Fruit fly (Drosophila melanogaster) whole organism, embryonic: ENCODE data around the gene unk.
A peak's percentile ranks its signal among the peaks of the same experiment; 100 is the strongest.

Experiments used
- CG12219 ChIP-seq: fragments of 200-800 bp; sonication (Bioruptor generic); optimal IDR thresholded peaks from 3 replicates; lab custom pipeline; 2018; ENCODE audit warnings: missing biosample characterization, mild to moderate bottlenecking, missing genetic modification characterization
- CG13624 ChIP-seq: fragments of 200-800 bp; sonication (Bioruptor generic); optimal IDR thresholded peaks from 2 replicates; lab custom pipeline; 2016; ENCODE audit warnings: missing biosample characterization, missing genetic modification characterization
- CG17385 ChIP-seq: fragments of 200-800 bp; sonication (Bioruptor generic); optimal IDR thresholded peaks from 3 replicates; lab custom pipeline; 2018; ENCODE audit warnings: missing biosample characterization, mild to moderate bottlenecking, missing genetic modification characterization
- CG18011 ChIP-seq: fragments of 200-800 bp; sonication (Bioruptor generic); optimal IDR thresholded peaks from 2 replicates; lab custom pipeline; 2017; ENCODE audit warnings: missing biosample characterization, missing genetic modification characterization, mild to moderate bottlenecking, moderate library complexity, missing genotype
- CG18764 ChIP-seq: fragments of 200-800 bp; sonication (Bioruptor generic); optimal IDR thresholded peaks from 3 replicates; lab custom pipeline; 2016; ENCODE audit warnings: missing biosample characterization, missing genetic modification characterization
- CG2116 ChIP-seq: fragments of 200-800 bp; sonication (Bioruptor generic); optimal IDR thresholded peaks from 3 replicates; lab custom pipeline; 2018; ENCODE audit warnings: missing biosample characterization, mild to moderate bottlenecking, missing genetic modification characterization
- CG6683 ChIP-seq: fragments of 200-800 bp; sonication (Bioruptor generic); optimal IDR thresholded peaks from 2 replicates; lab custom pipeline; 2017; ENCODE audit warnings: missing biosample characterization, mild to moderate bottlenecking, missing genetic modification characterization, missing genetic modification reagents
- CG7271 ChIP-seq: fragments of 200-800 bp; sonication (Bioruptor generic); optimal IDR thresholded peaks from 2 replicates; lab custom pipeline; 2018; ENCODE audit warnings: missing biosample characterization, mild to moderate bottlenecking, missing genetic modification characterization, moderate library complexity
- CG7556 ChIP-seq: fragments of 200-800 bp; sonication (Bioruptor generic); optimal IDR thresholded peaks from 2 replicates; lab custom pipeline; 2017; ENCODE audit warnings: missing biosample characterization, mild to moderate bottlenecking, missing genetic modification characterization
- CG8765 ChIP-seq: fragments of 200-800 bp; sonication (Bioruptor generic); IDR thresholded peaks from 2 replicates; pipeline ENCODE4 v1.3.6; 2022; ENCODE audit warnings: missing biosample characterization, missing genetic modification characterization
- CG9817 ChIP-seq: fragments of 200-800 bp; sonication (Bioruptor generic); optimal IDR thresholded peaks from 2 replicates; lab custom pipeline; 2018; ENCODE audit warnings: missing biosample characterization, mild to moderate bottlenecking, missing genetic modification characterization, moderate library complexity
- Chrac-16 ChIP-seq: fragments of 200-800 bp; sonication (Bioruptor generic); optimal IDR thresholded peaks from 3 replicates; lab custom pipeline; 2016; ENCODE audit warnings: missing biosample characterization, missing genetic modification characterization
- CrebB ChIP-seq: fragments of 200-800 bp; sonication (Bioruptor generic); optimal IDR thresholded peaks from 3 replicates; lab custom pipeline; 2018; ENCODE audit warnings: missing biosample characterization, mild to moderate bottlenecking, missing genetic modification characterization
- Dek ChIP-seq: fragments of 200-800 bp; sonication (Bioruptor generic); optimal IDR thresholded peaks from 3 replicates; lab custom pipeline; 2019; ENCODE audit warnings: missing biosample characterization, mild to moderate bottlenecking, missing genetic modification characterization, moderate library complexity
- Dip2 ChIP-seq: fragments of 200-800 bp; sonication (Bioruptor generic); IDR thresholded peaks from 2 replicates; pipeline ENCODE4 v1.3.6; 2022; ENCODE audit warnings: missing biosample characterization, missing genetic modification characterization
- Drgx ChIP-seq: fragments of 200-800 bp; sonication (Bioruptor generic); IDR thresholded peaks from 2 replicates; pipeline ENCODE4 v1.3.6; 2022; ENCODE audit warnings: missing biosample characterization, missing genetic modification characterization
- Fer3 ChIP-seq: fragments of 200-800 bp; sonication (Bioruptor generic); optimal IDR thresholded peaks from 2 replicates; lab custom pipeline; 2018; ENCODE audit warnings: missing biosample characterization, mild to moderate bottlenecking, missing genetic modification characterization, moderate library complexity
- H15 ChIP-seq: fragments of 200-800 bp; sonication (Bioruptor generic); IDR thresholded peaks from 3 replicates; pipeline ENCODE4 v1.3.6; 2022; ENCODE audit warnings: missing biosample characterization, missing genetic modification characterization
- Hr51 ChIP-seq, 2 experiments: fragments of 200-800 bp; sonication (Bioruptor generic); optimal IDR thresholded peaks; 2 replicates in 1 of 2; 3 replicates in 1 of 2; lab custom pipeline; 2016 to 2018; ENCODE audit warnings: missing biosample characterization in 2 of 2, missing genetic modification characterization in 2 of 2, mild to moderate bottlenecking in 1 of 2, moderate library complexity in 1 of 2
- Lim3 ChIP-seq: fragments of 200-800 bp; sonication (Bioruptor generic); IDR thresholded peaks from 2 replicates; pipeline ENCODE4 v1.3.6; 2022; ENCODE audit warnings: missing biosample characterization, missing genetic modification characterization
- Neu2 ChIP-seq: fragments of 200-800 bp; sonication (Bioruptor generic); optimal IDR thresholded peaks from 3 replicates; lab custom pipeline; 2016; ENCODE audit warnings: missing biosample characterization, missing genetic modification characterization, borderline replicate concordance
- Nf-YA ChIP-seq: fragments of 200-800 bp; sonication (Bioruptor generic); IDR thresholded peaks from 2 replicates; pipeline ENCODE4 v1.3.6; 2022; ENCODE audit warnings: missing biosample characterization, missing genetic modification characterization
- Stat92E ChIP-seq, 3 experiments: fragments of >200 bp in 2 of 3; fragments of 200-800 bp in 1 of 3; sonication (Bioruptor generic) in 1 of 3; optimal IDR thresholded peaks; 2 replicates each; lab custom pipeline; 2017 to 2019; ENCODE audit warnings: missing biosample characterization in 3 of 3, missing genetic modification characterization in 3 of 3, mild to moderate bottlenecking in 1 of 3, moderate library complexity in 1 of 3
- al ChIP-seq: fragments of 200-800 bp; sonication (Bioruptor generic); IDR thresholded peaks from 2 replicates; pipeline ENCODE4 v1.3.6; 2022; ENCODE audit warnings: missing biosample characterization, missing genetic modification characterization
- bab2 ChIP-seq: fragments of 200-800 bp; sonication (Bioruptor generic); optimal IDR thresholded peaks from 2 replicates; lab custom pipeline; 2016; ENCODE audit warnings: missing biosample characterization, missing genetic modification characterization
- bsh ChIP-seq, 2 experiments: fragments of 200-800 bp; sonication (Bioruptor generic); optimal IDR thresholded peaks; 2 replicates each; lab custom pipeline; 2017 to 2018; ENCODE audit warnings: mild to moderate bottlenecking in 2 of 2, missing biosample characterization in 2 of 2, missing genetic modification characterization in 2 of 2, moderate library complexity in 1 of 2
- cas ChIP-seq: fragments of 200-800 bp; sonication (Bioruptor generic); IDR thresholded peaks from 2 replicates; pipeline ENCODE4 v1.3.6; 2022; ENCODE audit warnings: missing biosample characterization, missing genetic modification characterization
- cato ChIP-seq: fragments of 200-800 bp; sonication (Bioruptor generic); optimal IDR thresholded peaks from 2 replicates; lab custom pipeline; 2016; ENCODE audit warnings: missing biosample characterization, missing genetic modification characterization, borderline replicate concordance
- chif ChIP-seq, 2 experiments: fragments of 200-800 bp; sonication (Bioruptor generic); optimal IDR thresholded peaks; 3 replicates each; lab custom pipeline; 2016; ENCODE audit warnings: missing biosample characterization in 2 of 2, missing genetic modification characterization in 2 of 2
- dmrt11E ChIP-seq: fragments of 200-800 bp; sonication (Bioruptor generic); optimal IDR thresholded peaks from 3 replicates; lab custom pipeline; 2018; ENCODE audit warnings: missing biosample characterization, mild to moderate bottlenecking, missing genetic modification characterization, moderate library complexity
- ems ChIP-seq: fragments of 200-800 bp; sonication (Bioruptor generic); optimal IDR thresholded peaks from 3 replicates; lab custom pipeline; 2016; ENCODE audit warnings: missing biosample characterization, missing genetic modification characterization
- ftz-f1 ChIP-seq: fragments of 200-800 bp; sonication (Bioruptor generic); optimal IDR thresholded peaks from 2 replicates; lab custom pipeline; 2016; ENCODE audit warnings: missing biosample characterization, missing genetic modification characterization
- ham ChIP-seq: fragments of 200-800 bp; sonication (Bioruptor generic); IDR thresholded peaks from 2 replicates; pipeline ENCODE4 v1.3.6; 2022; ENCODE audit warnings: missing biosample characterization, missing genetic modification characterization
- klu ChIP-seq: fragments of 200-800 bp; sonication (Bioruptor generic); IDR thresholded peaks from 2 replicates; pipeline ENCODE4 v1.3.6; 2022; ENCODE audit warnings: missing biosample characterization, missing genetic modification characterization
- odd ChIP-seq: fragments of 200-800 bp; sonication (Bioruptor generic); optimal IDR thresholded peaks from 2 replicates; lab custom pipeline; 2017; ENCODE audit warnings: missing biosample characterization, mild to moderate bottlenecking, missing genetic modification characterization
- pita ChIP-seq: fragments of 200-800 bp; sonication (Bioruptor generic); optimal IDR thresholded peaks from 2 replicates; lab custom pipeline; 2017; ENCODE audit warnings: missing biosample characterization, mild to moderate bottlenecking, missing genetic modification characterization
- pros ChIP-seq: fragments of 200-800 bp; sonication (Bioruptor generic); optimal IDR thresholded peaks from 3 replicates; lab custom pipeline; 2019; ENCODE audit warnings: missing biosample characterization, mild to moderate bottlenecking, missing genetic modification characterization, moderate library complexity
- repo ChIP-seq: fragments of 200-800 bp; sonication (Bioruptor generic); optimal IDR thresholded peaks from 2 replicates; lab custom pipeline; 2016; ENCODE audit warnings: missing biosample characterization, missing genetic modification characterization
- salm ChIP-seq: fragments of 200-800 bp; sonication (Bioruptor generic); optimal IDR thresholded peaks from 2 replicates; lab custom pipeline; 2018; ENCODE audit warnings: missing biosample characterization, mild to moderate bottlenecking, missing genetic modification characterization
- sd ChIP-seq: fragments of 200-800 bp; sonication (Bioruptor generic); optimal IDR thresholded peaks from 3 replicates; lab custom pipeline; 2018; ENCODE audit warnings: missing biosample characterization, mild to moderate bottlenecking, missing genetic modification characterization, moderate library complexity
- shn ChIP-seq: fragments of 200-800 bp; sonication (Bioruptor generic); optimal IDR thresholded peaks from 3 replicates; lab custom pipeline; 2016; ENCODE audit warnings: missing biosample characterization, missing genetic modification characterization
- slp2 ChIP-seq: fragments of 200-800 bp; sonication (Bioruptor generic); optimal IDR thresholded peaks from 2 replicates; lab custom pipeline; 2016; ENCODE audit warnings: missing biosample characterization, missing genetic modification characterization
- sqz ChIP-seq: fragments of 200-800 bp; sonication (Bioruptor generic); optimal IDR thresholded peaks from 3 replicates; lab custom pipeline; 2018; ENCODE audit warnings: missing biosample characterization, mild to moderate bottlenecking, missing genetic modification characterization
- tll ChIP-seq, 2 experiments: fragments of 200-800 bp in 1 of 2; fragments of >200 bp in 1 of 2; sonication (Bioruptor generic) in 1 of 2; optimal IDR thresholded peaks; 2 replicates each; lab custom pipeline; 2017 to 2019; ENCODE audit warnings: missing biosample characterization in 2 of 2, missing genetic modification characterization in 2 of 2, mild to moderate bottlenecking in 1 of 2, moderate library complexity in 1 of 2
- tna ChIP-seq: fragments of 200-800 bp; sonication (Bioruptor generic); IDR thresholded peaks from 2 replicates; pipeline ENCODE4 v1.3.6; 2022; ENCODE audit warnings: missing biosample characterization, missing genetic modification characterization; ENCODE audit not compliant: partially characterized antibody
- trem ChIP-seq: fragments of 200-800 bp; optimal IDR thresholded peaks from 3 replicates; lab custom pipeline; 2019; ENCODE audit warnings: missing biosample characterization, mild to moderate bottlenecking, missing genetic modification characterization, moderate library complexity
- twi ChIP-seq: fragments of 200-800 bp; optimal IDR thresholded peaks from 2 replicates; lab custom pipeline; 2019; ENCODE audit warnings: missing biosample characterization, mild to moderate bottlenecking, missing genetic modification characterization, moderate library complexity
- vfl ChIP-seq: fragments of 200-800 bp; sonication (Bioruptor generic); optimal IDR thresholded peaks from 2 replicates; lab custom pipeline; 2016; ENCODE audit warnings: missing biosample characterization, missing genetic modification characterization
- zen ChIP-seq: fragments of 200-800 bp; sonication (Bioruptor generic); optimal IDR thresholded peaks from 3 replicates; lab custom pipeline; 2018; ENCODE audit warnings: missing biosample characterization, mild to moderate bottlenecking, missing genetic modification characterization, moderate library complexity

The unk gene

dm6 chr3R:23176445-23177087, 18.9 kb upstream of the unk start (continued):
- TF ChIP-seq Lim3 (GFP tag; lab: Robert Waterston, UW): no peak
- TF ChIP-seq Neu2: no peak
- no peak for TF ChIP-seq Dip2 (GFP tag; lab: Robert Waterston, UW)
- peak; percentile 56 for TF ChIP-seq CG6683
- TF ChIP-seq CG13624 (GFP tag; lab: Kevin White, UChicago): peak; percentile 13
- no peak for TF ChIP-seq CG8765
- peak; percentile 46 for TF ChIP-seq bab2 (GFP tag; lab: Kevin White, UChicago)
- no peak for TF ChIP-seq chif (GFP tag; optimal IDR thresholded peaks at IDR 0.05; lab: Kevin White, UChicago)
- no peak for TF ChIP-seq ham (GFP tag; lab: Robert Waterston, UW)
- TF ChIP-seq cas (GFP tag; lab: Robert Waterston, UW): no peak
- TF ChIP-seq Stat92E (GFP tag; optimal IDR thresholded peaks at IDR 0.05; lab: Kevin White, UChicago): no peak
- peak; percentile 16 for TF ChIP-seq CG9817 (tag; lab: Kevin White, UChicago)
- peak; percentile 20 for TF ChIP-seq CG12219 (GFP tag; lab: Kevin White, UChicago)
- peak; percentile 31 for TF ChIP-seq CrebB
- peak; percentile 39; the same call in 1 of the 2 replicates for TF ChIP-seq Nf-YA (GFP tag; lab: Robert Waterston, UW)
- peak; percentile 20 for TF ChIP-seq Dek
- no peak for TF ChIP-seq CG18764 (GFP tag; lab: Kevin White, UChicago)
- no peak for TF ChIP-seq ftz-f1 (GFP tag; lab: Kevin White, UChicago)
- no peak for TF ChIP-seq Hr51 (GFP tag; optimal IDR thresholded peaks at IDR 0.05; lab: Kevin White, UChicago)
- TF ChIP-seq CG7271 (tag; lab: Kevin White, UChicago): no peak
- TF ChIP-seq trem (tag; lab: Kevin White, UChicago): no peak
- no peak for TF ChIP-seq pros (GFP tag; lab: Kevin White, UChicago)
- TF ChIP-seq Drgx (GFP tag; lab: Robert Waterston, UW): no peak
- peak; percentile 44 for TF ChIP-seq Fer3 (tag; lab: Kevin White, UChicago)
- peak; percentile 11 for TF ChIP-seq CG17385
- no peak for TF ChIP-seq klu (GFP tag; lab: Robert Waterston, UW)
- peak in 1 of 2 experiments; percentile 31 for TF ChIP-seq bsh (GFP tag; optimal IDR thresholded peaks at IDR 0.05; lab: Kevin White, UChicago)
- TF ChIP-seq tll (GFP tag; optimal IDR thresholded peaks at IDR 0.05; lab: Kevin White, UChicago): no peak
- TF ChIP-seq Chrac-16 (GFP tag; lab: Kevin White, UChicago): no peak
- no peak for TF ChIP-seq dmrt11E (tag; lab: Kevin White, UChicago)
- TF ChIP-seq zen: no peak
- no peak for TF ChIP-seq twi (tag; lab: Kevin White, UChicago)
- TF ChIP-seq vfl (GFP tag; lab: Kevin White, UChicago): no peak
- peak; percentile 28 for TF ChIP-seq slp2 (GFP tag; lab: Kevin White, UChicago)
- peak; percentile 51 for TF ChIP-seq odd
- TF ChIP-seq repo (GFP tag; lab: Kevin White, UChicago): peak; percentile 30
- TF ChIP-seq pita (GFP tag; lab: Kevin White, UChicago): no peak
- peak; percentile 61 for TF ChIP-seq sd (tag; lab: Kevin White, UChicago)
- TF ChIP-seq tna: no peak
- TF ChIP-seq shn (GFP tag; lab: Kevin White, UChicago): no peak
- no peak for TF ChIP-seq H15 (GFP tag; lab: Robert Waterston, UW)
- no peak for TF ChIP-seq CG2116
- TF ChIP-seq cato (GFP tag; lab: Kevin White, UChicago): no peak
- peak; percentile 35 for TF ChIP-seq sqz (GFP tag; lab: Kevin White, UChicago)
- TF ChIP-seq al (GFP tag; lab: Robert Waterston, UW): no peak
- TF ChIP-seq CG7556: peak; percentile 24
- no peak for TF ChIP-seq salm (tag; lab: Kevin White, UChicago)
- no peak for TF ChIP-seq CG18011 (GFP tag; lab: Kevin White, UChicago)
- no peak for TF ChIP-seq ems (GFP tag; lab: Kevin White, UChicago)
